Worm (Caenorhabditis elegans) whole organism, L4 larva: ENCODE measurements around the gene srh-213.
"Not testable (repeated sequence)": the region's sequence is repeated elsewhere in the genome, so short reads cannot be mapped to it uniquely, and the experiment has no call there.

ENCODE experiments used
- F10B5.3 ChIP-seq: sonication (generic microtip); optimal IDR thresholded peaks from 2 replicates; lab custom pipeline; 2016; ENCODE audit warnings: mild to moderate bottlenecking, missing genetic modification characterization, missing compliant biosample characterization
- Y75B8A.6 ChIP-seq: fragments of 200-800 bp; sonication (Bioruptor generic); IDR thresholded peaks from 2 replicates; pipeline ENCODE4 v1.3.6; 2022; ENCODE audit warnings: missing genetic modification reagents, missing genetic modification characterization, missing compliant biosample characterization
- aha-1 ChIP-seq: fragments of 150-350 bp; peaks from one replicate; lab custom pipeline; 2014; ENCODE audit warnings: missing biosample characterization, missing genetic modification characterization
- ceh-32 ChIP-seq: sonication (generic microtip); optimal IDR thresholded peaks from 2 replicates; lab custom pipeline; 2016; ENCODE audit warnings: mild to moderate bottlenecking, missing genetic modification characterization, missing compliant biosample characterization; ENCODE audit not compliant: poor library complexity
- cey-2 ChIP-seq: sonication (generic microtip); optimal IDR thresholded peaks from 3 replicates; lab custom pipeline; 2017; ENCODE audit warnings: missing genetic modification characterization, mild to moderate bottlenecking, missing compliant biosample characterization, antibody characterized with exemption, borderline replicate concordance; ENCODE audit not compliant: insufficient read depth
- daf-12 ChIP-seq: fragments of 150-350 bp; optimal IDR thresholded peaks from 2 replicates; lab custom pipeline; 2014; ENCODE audit warnings: missing biosample characterization, missing genetic modification reagents, missing genetic modification characterization
- daf-16 ChIP-seq, 3 experiments: sonication (generic microtip); optimal IDR thresholded peaks; 2 replicates each; lab custom pipeline; 2016 to 2017; ENCODE audit warnings: missing genetic modification characterization in 3 of 3, missing genetic modification reagents in 3 of 3, mild to moderate bottlenecking in 2 of 3, missing compliant biosample characterization in 2 of 3, missing biosample characterization in 1 of 3, moderate library complexity in 1 of 3
- dmd-6 ChIP-seq: fragments of 200-800 bp; sonication (Bioruptor generic); IDR thresholded peaks from 2 replicates; pipeline ENCODE4 v1.3.6; 2022; ENCODE audit warnings: missing genetic modification reagents, missing genetic modification characterization, missing compliant biosample characterization
- duxl-1 ChIP-seq: sonication (generic microtip); optimal IDR thresholded peaks from 2 replicates; lab custom pipeline; 2016; ENCODE audit warnings: mild to moderate bottlenecking, missing genetic modification characterization, moderate library complexity, missing compliant biosample characterization; ENCODE audit not compliant: poor library complexity
- hlh-11 ChIP-seq: fragments of 200-800 bp; sonication (Bioruptor generic); optimal IDR thresholded peaks from 2 replicates; lab custom pipeline; 2018; ENCODE audit warnings: mild to moderate bottlenecking, missing genetic modification characterization, missing compliant biosample characterization
- lin-1 ChIP-seq: fragments of 200-800 bp; sonication (Bioruptor generic); IDR thresholded peaks from 2 replicates; pipeline ENCODE4 v1.3.6; 2022; ENCODE audit warnings: missing genetic modification reagents, missing genetic modification characterization, missing compliant biosample characterization
- lin-15B ChIP-seq: fragments of 150-350 bp; sonication (generic microtip); optimal IDR thresholded peaks from 3 replicates; lab custom pipeline; 2014; ENCODE audit warnings: missing biosample characterization, missing genetic modification characterization
- lin-39 ChIP-seq: fragments of 150-350 bp; optimal IDR thresholded peaks from 2 replicates; lab custom pipeline; 2014; ENCODE audit warnings: missing biosample characterization, missing genetic modification reagents, missing genetic modification characterization
- lsy-2 ChIP-seq, 2 experiments: fragments of 150-350 bp in 1 of 2; sonication (generic microtip) in 1 of 2; optimal IDR thresholded peaks; 2 replicates each; lab custom pipeline; 2014 to 2017; ENCODE audit warnings: missing biosample characterization in 2 of 2, missing genetic modification characterization in 2 of 2
- madf-9 ChIP-seq: fragments of 200-800 bp; sonication (Bioruptor generic); conservative IDR thresholded peaks from 2 replicates; pipeline ENCODE4 v1.3.6; 2022; ENCODE audit warnings: missing genetic modification reagents, missing genetic modification characterization, missing compliant biosample characterization
- mdl-1 ChIP-seq, 2 experiments: fragments of 150-350 bp in 1 of 2; sonication (generic microtip) in 1 of 2; optimal IDR thresholded peaks; 2 replicates each; lab custom pipeline; 2014 to 2017; ENCODE audit warnings: missing biosample characterization in 2 of 2, missing genetic modification characterization in 2 of 2
- mep-1 ChIP-seq: fragments of 150-350 bp; sonication (generic microtip); optimal IDR thresholded peaks from 3 replicates; lab custom pipeline; 2014; ENCODE audit warnings: missing biosample characterization, missing genetic modification characterization
- mxl-3 ChIP-seq: fragments of 200-800 bp; sonication (Bioruptor generic); optimal IDR thresholded peaks from 2 replicates; lab custom pipeline; 2018; ENCODE audit warnings: mild to moderate bottlenecking, missing genetic modification characterization, missing compliant biosample characterization
- nhr-10 ChIP-seq: fragments of 150-350 bp; optimal IDR thresholded peaks from 2 replicates; lab custom pipeline; 2014; ENCODE audit warnings: missing biosample characterization, missing genetic modification characterization
- nhr-102 ChIP-seq: sonication (generic microtip); optimal IDR thresholded peaks from 2 replicates; lab custom pipeline; 2016; ENCODE audit warnings: mild to moderate bottlenecking, missing genetic modification characterization, moderate library complexity, missing compliant biosample characterization
- nhr-111 ChIP-seq: fragments of 200-800 bp; sonication (Bioruptor generic); optimal IDR thresholded peaks from 2 replicates; lab custom pipeline; 2018; ENCODE audit warnings: mild to moderate bottlenecking, missing genetic modification characterization, missing compliant biosample characterization
- nhr-237 ChIP-seq: sonication (generic microtip); optimal IDR thresholded peaks from 2 replicates; lab custom pipeline; 2017; ENCODE audit warnings: missing biosample characterization, missing genetic modification characterization
- nhr-28 ChIP-seq: fragments of 150-350 bp; optimal IDR thresholded peaks from 2 replicates; lab custom pipeline; 2014; ENCODE audit warnings: missing biosample characterization, missing genetic modification characterization
- nhr-41 ChIP-seq: fragments of 200-800 bp; sonication (Bioruptor generic); IDR thresholded peaks from 2 replicates; pipeline ENCODE4 v1.3.6; 2022; ENCODE audit warnings: missing genetic modification reagents, missing genetic modification characterization, missing compliant biosample characterization
- nhr-48 ChIP-seq: sonication (generic microtip); optimal IDR thresholded peaks from 2 replicates; lab custom pipeline; 2016; ENCODE audit warnings: mild to moderate bottlenecking, missing genetic modification characterization, missing compliant biosample characterization
- php-3 ChIP-seq: fragments of 200-800 bp; sonication (Bioruptor generic); IDR thresholded peaks from 2 replicates; pipeline ENCODE4 v1.3.6; 2022; ENCODE audit warnings: missing genetic modification reagents, missing genetic modification characterization, missing compliant biosample characterization
- pqm-1 ChIP-seq: sonication (generic microtip); optimal IDR thresholded peaks from 2 replicates; lab custom pipeline; 2017; ENCODE audit warnings: missing biosample characterization, missing genetic modification characterization
- rbr-2 ChIP-seq: sonication (generic microtip); optimal IDR thresholded peaks from 2 replicates; lab custom pipeline; 2016; ENCODE audit warnings: missing genotype, missing genetic modification characterization, missing compliant biosample characterization
- sdz-12 ChIP-seq: fragments of 200-800 bp; sonication (Bioruptor generic); optimal IDR thresholded peaks from 2 replicates; lab custom pipeline; 2018; ENCODE audit warnings: mild to moderate bottlenecking, missing genetic modification characterization, missing compliant biosample characterization
- skn-1 ChIP-seq: fragments of 150-350 bp; optimal IDR thresholded peaks from 2 replicates; lab custom pipeline; 2014; ENCODE audit warnings: missing biosample characterization, missing genetic modification characterization
- snpc-1.2 ChIP-seq: fragments of 200-800 bp; sonication (Bioruptor generic); IDR thresholded peaks from 2 replicates; pipeline ENCODE4 v1.3.6; 2022; ENCODE audit warnings: missing genetic modification reagents, missing genetic modification characterization, missing compliant biosample characterization
- zag-1 ChIP-seq: fragments of 150-350 bp; optimal IDR thresholded peaks from 2 replicates; lab custom pipeline; 2014; ENCODE audit warnings: missing biosample characterization, missing genetic modification characterization
- zip-11 ChIP-seq: fragments of 200-800 bp; sonication (Bioruptor generic); IDR thresholded peaks from 2 replicates; pipeline ENCODE4 v1.3.6; 2022; ENCODE audit warnings: missing genetic modification characterization, missing compliant biosample characterization

srh-213 gene

DNA sequence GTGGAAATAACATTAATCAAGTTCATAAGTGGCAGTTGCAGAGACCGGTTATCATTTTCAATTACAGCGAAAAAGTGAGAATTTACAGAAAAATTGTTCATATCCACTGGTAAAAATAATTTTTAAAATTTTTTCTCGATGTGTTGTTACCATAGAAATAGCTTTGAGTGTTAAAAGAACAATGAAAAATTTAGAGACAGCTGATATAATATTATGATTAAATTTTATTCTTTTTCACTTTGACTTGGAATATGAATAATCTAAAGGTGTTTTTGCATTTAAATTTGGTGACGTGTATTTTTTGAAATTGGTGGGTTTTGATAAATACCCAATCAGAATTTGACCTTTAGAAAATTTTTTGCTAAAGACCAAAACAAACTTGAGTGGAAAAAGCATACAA lies 36.8 kb upstream of the srh-213 start, which contains the start of gene F59B1.6:
TSS of gene F59B1.6 (minus strand) at position 101 of the 400 bp plus-strand sequence.
- TF ChIP-seq lin-1 (GFP tag; lab: Robert Waterston, UW) (no peak), aha-1 (tag; lab: Kevin White, UChicago) (no peak), madf-9 (GFP tag; lab: Robert Waterston, UW) (no peak), rbr-2 (tag; lab: Kevin White, UChicago) (no peak), daf-16 (GFP tag; optimal IDR thresholded peaks at IDR 0.05; lab: Kevin White, UChicago) (no peak), daf-16 (tag; optimal IDR thresholded peaks at IDR 0.05; lab: Kevin White, UChicago) (no peak), php-3 (GFP tag; lab: Robert Waterston, UW) (no peak), zag-1 (tag; lab: Kevin White, UChicago) (no peak), sdz-12 (GFP tag; lab: Kevin White, UChicago) (no peak), duxl-1 (tag; lab: Kevin White, UChicago) (no peak), cey-2 (tag; lab: Kevin White, UChicago) (no peak), lsy-2 (tag; optimal IDR thresholded peaks at IDR 0.05; lab: Kevin White, UChicago) (no peak), nhr-102 (no peak), Y75B8A.6 (GFP tag; lab: Robert Waterston, UW) (no peak), nhr-111 (GFP tag; lab: Kevin White, UChicago) (no peak), pqm-1 (tag; lab: Kevin White, UChicago) (no peak)

DNA sequence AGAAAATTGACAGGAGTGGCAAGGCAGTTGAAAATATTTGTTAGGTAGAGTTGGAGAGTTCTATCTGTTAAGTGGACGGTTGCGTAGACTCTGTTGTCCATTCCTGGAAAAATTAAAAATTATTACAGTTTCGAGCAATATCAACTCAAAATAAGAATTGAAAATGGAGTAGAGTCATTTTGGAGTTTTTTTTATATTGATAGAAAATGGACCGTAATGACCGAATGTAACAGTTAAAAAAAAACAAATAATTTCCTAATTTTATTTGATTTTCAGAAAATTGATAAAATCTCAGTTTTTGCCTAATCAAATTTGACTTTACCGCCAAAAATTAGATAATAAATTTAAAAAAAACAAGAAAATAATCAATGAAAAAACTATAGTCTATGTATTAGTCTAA lies 32.1 kb upstream of the srh-213 start, which contains the start of gene F59B1.4:
TSS of gene F59B1.4 (minus strand) at position 101 of the 400 bp plus-strand sequence.
- TF ChIP-seq mxl-3 (GFP tag; lab: Kevin White, UChicago) = no peak
- no peak for TF ChIP-seq skn-1 (tag; lab: Kevin White, UChicago)
- TF ChIP-seq nhr-41 = no peak
- TF ChIP-seq lin-15B = no peak
- no peak for TF ChIP-seq mep-1 (tag; lab: Kevin White, UChicago)
- no peak for TF ChIP-seq ceh-32 (tag; lab: Kevin White, UChicago)
- TF ChIP-seq F10B5.3 (tag; lab: Kevin White, UChicago) = no peak
- no peak for TF ChIP-seq nhr-237 (tag; lab: Kevin White, UChicago)
- no peak for TF ChIP-seq hlh-11 (tag; lab: Kevin White, UChicago)
- TF ChIP-seq php-3 (GFP tag; lab: Robert Waterston, UW) = no peak
- no peak for TF ChIP-seq Y75B8A.6 (GFP tag; lab: Robert Waterston, UW)
- no peak for TF ChIP-seq mdl-1 (tag; optimal IDR thresholded peaks at IDR 0.05; lab: Kevin White, UChicago)
- no peak for TF ChIP-seq nhr-10 (tag; lab: Kevin White, UChicago)
- TF ChIP-seq aha-1 (tag; lab: Kevin White, UChicago) = no peak
- no peak for TF ChIP-seq daf-12 (tag; lab: Kevin White, UChicago)
- TF ChIP-seq zip-11 = no peak

DNA sequence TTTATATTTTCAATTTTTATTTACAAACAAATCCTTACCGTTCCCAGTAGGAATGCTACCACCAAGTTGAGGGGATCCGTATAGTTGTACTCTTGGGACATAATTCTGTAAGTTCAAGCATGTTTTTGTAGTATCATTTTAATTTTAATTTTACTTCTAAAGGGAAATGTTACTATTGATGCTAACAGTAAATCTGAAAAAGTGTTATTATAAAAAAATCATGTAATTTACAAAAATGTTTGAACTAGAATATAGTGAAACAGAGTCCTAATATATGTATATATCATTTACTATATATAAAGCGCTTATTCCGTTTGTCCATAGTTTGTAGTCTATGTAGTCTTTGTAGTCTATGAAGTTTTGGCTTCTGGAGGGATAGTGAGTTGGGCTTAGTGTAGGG lies 25.8 kb upstream of the srh-213 start, which contains the start of gene srx-93:
TSS of gene srx-93 (minus strand) at position 101 of the 400 bp plus-strand sequence.
- TF ChIP-seq hlh-11 (tag; lab: Kevin White, UChicago); nhr-48 (tag; lab: Kevin White, UChicago); mdl-1 (tag; optimal IDR thresholded peaks at IDR 0.05; lab: Kevin White, UChicago): not testable (repeated sequence)

DNA sequence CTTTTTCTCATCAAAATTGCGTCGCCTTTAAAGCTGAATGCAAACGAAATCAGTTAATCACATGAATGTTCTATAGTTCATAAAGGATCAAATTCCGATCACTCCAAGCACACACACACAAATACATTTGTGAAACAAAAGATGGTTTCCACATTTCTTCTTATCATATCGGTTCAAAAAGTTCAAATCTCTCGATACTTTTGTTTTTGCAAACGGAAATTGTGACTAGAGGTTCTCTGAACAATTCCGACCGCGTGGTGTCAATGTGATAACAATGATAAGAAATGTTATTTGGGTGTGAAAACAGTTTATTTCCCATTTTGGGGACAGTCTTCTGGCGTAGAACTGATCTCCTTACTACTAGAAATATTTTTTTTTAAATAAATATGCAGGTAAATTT lies 22.0 kb upstream of the srh-213 start:
- TF ChIP-seq nhr-111 (GFP tag; lab: Kevin White, UChicago) (no peak), nhr-28 (peak; percentile 93), dmd-6 (GFP tag; lab: Robert Waterston, UW) (0 out of 2 replicates have a peak, but pooled peaks have one; percentile 17), mdl-1 (tag; optimal IDR thresholded peaks at IDR 0.05; lab: Kevin White, UChicago) (peak in 1 of 2 experiments; percentile 46), mxl-3 (GFP tag; lab: Kevin White, UChicago) (peak; percentile 33)
- TF ChIP-seq, all 104 proteins: peak for 4

DNA sequence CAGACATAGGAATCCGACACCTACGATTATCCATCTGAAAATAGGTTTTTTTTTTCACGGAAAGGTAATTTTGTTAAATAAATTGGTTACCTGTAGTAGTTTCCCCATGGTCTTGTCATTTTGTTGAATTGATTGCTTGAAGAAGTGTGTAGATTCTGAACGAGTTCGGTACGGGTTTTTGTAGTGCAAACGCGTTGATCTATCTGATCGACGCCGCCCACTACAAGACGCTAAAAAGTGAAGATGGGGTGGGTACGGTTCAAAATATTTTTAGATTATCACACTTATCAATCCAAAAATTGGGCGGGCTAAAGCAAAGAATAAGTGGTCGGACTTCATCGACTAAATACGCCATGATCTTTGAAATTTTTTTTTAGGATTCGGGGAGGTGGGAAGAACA lies 19.6 kb upstream of the srh-213 start, which contains the start of gene T22F3.11:
TSS of gene T22F3.11 (minus strand) at position 157 of the 400 bp plus-strand sequence.
- TF ChIP-seq nhr-28 = peak; percentile 78
- peak; percentile 56 for TF ChIP-seq aha-1 (tag; lab: Kevin White, UChicago)
- no peak for TF ChIP-seq lin-39
- no peak for TF ChIP-seq snpc-1.2
